Fruit fly (Drosophila melanogaster) whole organism, embryonic: ENCODE measurements around the gene CG10063.
A peak's percentile ranks its signal among the peaks of the same experiment; 100 is the strongest.

Experiments
- B-H2 ChIP-seq: fragments of 200-800 bp; sonication (Bioruptor generic); optimal IDR thresholded peaks from 2 replicates; lab custom pipeline; 2018; ENCODE audit warnings: missing biosample characterization, mild to moderate bottlenecking, missing genetic modification characterization
- CG1024 ChIP-seq: fragments of 200-800 bp; sonication (Bioruptor generic); IDR thresholded peaks from 2 replicates; pipeline ENCODE4 v1.3.6; 2022; ENCODE audit warnings: missing biosample characterization, missing genetic modification characterization
- CG11247 ChIP-seq: fragments of 200-800 bp; sonication (Bioruptor generic); IDR thresholded peaks from 2 replicates; pipeline ENCODE4 v1.3.6; 2022; ENCODE audit warnings: missing biosample characterization, missing genetic modification characterization
- CG11696 ChIP-seq: fragments of 200-800 bp; sonication (Bioruptor generic); IDR thresholded peaks from 2 replicates; pipeline ENCODE4 v1.3.6; 2022; ENCODE audit warnings: missing biosample characterization, missing genetic modification characterization
- CG15011 ChIP-seq: fragments of 200-800 bp; sonication (Bioruptor generic); optimal IDR thresholded peaks from 3 replicates; lab custom pipeline; 2018; ENCODE audit warnings: missing biosample characterization, mild to moderate bottlenecking, missing genetic modification characterization
- CG15479 ChIP-seq: fragments of 200-800 bp; sonication (Bioruptor generic); optimal IDR thresholded peaks from 3 replicates; lab custom pipeline; 2019; ENCODE audit warnings: missing biosample characterization, mild to moderate bottlenecking, missing genetic modification characterization, moderate library complexity
- CG15696 ChIP-seq: fragments of 200-800 bp; sonication (Bioruptor generic); optimal IDR thresholded peaks from 2 replicates; lab custom pipeline; 2019; ENCODE audit warnings: missing biosample characterization, mild to moderate bottlenecking, missing genetic modification characterization, moderate library complexity
- CG17359 ChIP-seq: fragments of 200-800 bp; sonication (Bioruptor generic); optimal IDR thresholded peaks from 3 replicates; lab custom pipeline; 2018; ENCODE audit warnings: missing biosample characterization, mild to moderate bottlenecking, missing genetic modification characterization, moderate library complexity
- CG17361 ChIP-seq: fragments of 200-800 bp; sonication (Bioruptor generic); IDR thresholded peaks from 3 replicates; pipeline ENCODE4 v1.3.6; 2022; ENCODE audit warnings: missing biosample characterization, missing genetic modification characterization
- CG18262 ChIP-seq: fragments of 200-800 bp; optimal IDR thresholded peaks from 3 replicates; lab custom pipeline; 2019; ENCODE audit warnings: missing biosample characterization, mild to moderate bottlenecking, missing genetic modification characterization, moderate library complexity
- CG2199 ChIP-seq: fragments of 200-800 bp; sonication (Bioruptor generic); IDR thresholded peaks from 3 replicates; pipeline ENCODE4 v1.3.6; 2022; ENCODE audit warnings: missing biosample characterization, missing genetic modification characterization
- CG2712 ChIP-seq: fragments of 200-800 bp; optimal IDR thresholded peaks from 3 replicates; lab custom pipeline; 2019; ENCODE audit warnings: missing biosample characterization, mild to moderate bottlenecking, missing genetic modification characterization, moderate library complexity
- CG31388 ChIP-seq: fragments of 200-800 bp; sonication (Bioruptor generic); optimal IDR thresholded peaks from 2 replicates; lab custom pipeline; 2016; ENCODE audit warnings: missing biosample characterization, missing genetic modification characterization
- CG4424 ChIP-seq: fragments of 200-800 bp; sonication (Bioruptor generic); optimal IDR thresholded peaks from 3 replicates; lab custom pipeline; 2016; ENCODE audit warnings: missing biosample characterization, missing genetic modification characterization
- CG7357 ChIP-seq: fragments of 200-800 bp; sonication (Bioruptor generic); IDR thresholded peaks from 3 replicates; pipeline ENCODE4 v1.3.6; 2022; ENCODE audit warnings: missing biosample characterization, missing genetic modification characterization
- CG8290 ChIP-seq, 3 experiments: fragments of 200-800 bp; sonication (Bioruptor generic); optimal IDR thresholded peaks; 2 replicates each; lab custom pipeline; 2016 to 2019; ENCODE audit warnings: missing biosample characterization in 3 of 3, missing genetic modification characterization in 3 of 3, mild to moderate bottlenecking in 2 of 3, moderate library complexity in 1 of 3
- CG8359 ChIP-seq: fragments of 200-800 bp; sonication (Bioruptor generic); optimal IDR thresholded peaks from 2 replicates; lab custom pipeline; 2017; ENCODE audit warnings: missing biosample characterization, mild to moderate bottlenecking, missing genetic modification characterization, borderline replicate concordance
- Eip74EF ChIP-seq, 2 experiments: fragments of 200-800 bp in 1 of 2; fragments of >200 bp in 1 of 2; sonication (Bioruptor generic) in 1 of 2; optimal IDR thresholded peaks; 2 replicates each; lab custom pipeline; 2017 to 2019; ENCODE audit warnings: missing biosample characterization in 2 of 2, missing genetic modification characterization in 2 of 2, mild to moderate bottlenecking in 1 of 2, moderate library complexity in 1 of 2
- HmgZ ChIP-seq: fragments of 200-800 bp; sonication (Bioruptor generic); optimal IDR thresholded peaks from 2 replicates; lab custom pipeline; 2018; ENCODE audit warnings: missing biosample characterization, mild to moderate bottlenecking, missing genetic modification characterization
- Hr51 ChIP-seq, 2 experiments: fragments of 200-800 bp; sonication (Bioruptor generic); optimal IDR thresholded peaks; 2 replicates in 1 of 2; 3 replicates in 1 of 2; lab custom pipeline; 2016 to 2018; ENCODE audit warnings: missing biosample characterization in 2 of 2, missing genetic modification characterization in 2 of 2, mild to moderate bottlenecking in 1 of 2, moderate library complexity in 1 of 2
- MBD-R2 ChIP-seq: fragments of 200-800 bp; sonication (Bioruptor generic); IDR thresholded peaks from 2 replicates; pipeline ENCODE4 v1.3.6; 2022; ENCODE audit warnings: missing biosample characterization, missing genetic modification characterization
- Meics ChIP-seq: fragments of 200-800 bp; sonication (Bioruptor generic); optimal IDR thresholded peaks from 2 replicates; lab custom pipeline; 2017; ENCODE audit warnings: missing biosample characterization, mild to moderate bottlenecking, missing genetic modification characterization
- Optix ChIP-seq: fragments of 200-800 bp; sonication (Bioruptor generic); IDR thresholded peaks from 3 replicates; pipeline ENCODE4 v1.3.6; 2022; ENCODE audit warnings: missing biosample characterization, missing genetic modification characterization
- Rfx ChIP-seq: fragments of 200-800 bp; sonication (Bioruptor generic); IDR thresholded peaks from 2 replicates; pipeline ENCODE4 v1.3.6; 2022; ENCODE audit warnings: missing biosample characterization, missing genetic modification characterization
- Sox100B ChIP-seq: fragments of 200-800 bp; sonication (Bioruptor generic); optimal IDR thresholded peaks from 3 replicates; lab custom pipeline; 2018; ENCODE audit warnings: missing biosample characterization, mild to moderate bottlenecking, missing genetic modification characterization
- Sox102F ChIP-seq: fragments of 200-800 bp; sonication (Bioruptor generic); optimal IDR thresholded peaks from 2 replicates; lab custom pipeline; 2018; ENCODE audit warnings: missing biosample characterization, mild to moderate bottlenecking, missing genetic modification characterization, moderate library complexity
- YL-1 ChIP-seq: fragments of 200-800 bp; sonication (Bioruptor generic); optimal IDR thresholded peaks from 3 replicates; lab custom pipeline; 2017; ENCODE audit warnings: missing biosample characterization, mild to moderate bottlenecking, missing genetic modification characterization
- abd-A ChIP-seq: fragments of 200-800 bp; sonication (Bioruptor generic); optimal IDR thresholded peaks from 3 replicates; lab custom pipeline; 2019; ENCODE audit warnings: missing biosample characterization, mild to moderate bottlenecking, missing genetic modification characterization, moderate library complexity
- ase ChIP-seq: fragments of 200-800 bp; sonication (Bioruptor generic); IDR thresholded peaks from 3 replicates; pipeline ENCODE4 v1.3.6; 2022; ENCODE audit warnings: missing biosample characterization, missing genetic modification characterization
- bab2 ChIP-seq: fragments of 200-800 bp; sonication (Bioruptor generic); optimal IDR thresholded peaks from 2 replicates; lab custom pipeline; 2016; ENCODE audit warnings: missing biosample characterization, missing genetic modification characterization
- bbx ChIP-seq: fragments of 200-800 bp; sonication (Bioruptor generic); IDR thresholded peaks from 2 replicates; pipeline ENCODE4 v1.3.6; 2022; ENCODE audit warnings: missing biosample characterization, missing genetic modification characterization; ENCODE audit not compliant: partially characterized antibody
- bsh ChIP-seq, 2 experiments: fragments of 200-800 bp; sonication (Bioruptor generic); optimal IDR thresholded peaks; 2 replicates each; lab custom pipeline; 2017 to 2018; ENCODE audit warnings: mild to moderate bottlenecking in 2 of 2, missing biosample characterization in 2 of 2, missing genetic modification characterization in 2 of 2, moderate library complexity in 1 of 2
- dmrt99B ChIP-seq: fragments of 200-800 bp; sonication (Bioruptor generic); optimal IDR thresholded peaks from 2 replicates; lab custom pipeline; 2018; ENCODE audit warnings: missing biosample characterization, mild to moderate bottlenecking, missing genetic modification characterization, moderate library complexity
- emc ChIP-seq: fragments of 200-800 bp; sonication (Bioruptor generic); optimal IDR thresholded peaks from 2 replicates; lab custom pipeline; 2016; ENCODE audit warnings: missing biosample characterization, missing genetic modification characterization
- fd3F ChIP-seq: fragments of 200-800 bp; sonication (Bioruptor generic); optimal IDR thresholded peaks from 2 replicates; lab custom pipeline; 2018; ENCODE audit warnings: missing biosample characterization, mild to moderate bottlenecking, missing genetic modification characterization, moderate library complexity
- gro ChIP-seq: fragments of 200-800 bp; sonication (Bioruptor generic); optimal IDR thresholded peaks from 2 replicates; lab custom pipeline; 2016; ENCODE audit warnings: missing biosample characterization, missing genetic modification characterization
- jigr1 ChIP-seq: fragments of 200-800 bp; sonication (Bioruptor generic); IDR thresholded peaks from 3 replicates; pipeline ENCODE4 v1.3.6; 2022; ENCODE audit warnings: missing biosample characterization, missing genetic modification characterization
- lab ChIP-seq: fragments of 200-800 bp; sonication (Bioruptor generic); optimal IDR thresholded peaks from 3 replicates; lab custom pipeline; 2017; ENCODE audit warnings: missing biosample characterization, missing genetic modification characterization, mild to moderate bottlenecking, moderate library complexity, missing genetic modification reagents
- lbe ChIP-seq: fragments of 200-800 bp; sonication (Bioruptor generic); optimal IDR thresholded peaks from 2 replicates; lab custom pipeline; 2016; ENCODE audit warnings: missing biosample characterization, mild to moderate bottlenecking, missing genetic modification characterization
- lmd ChIP-seq: fragments of 200-800 bp; sonication (Bioruptor generic); IDR thresholded peaks from 2 replicates; pipeline ENCODE4 v1.3.6; 2022; ENCODE audit warnings: missing biosample characterization, missing genetic modification characterization
- mam ChIP-seq: fragments of 200-800 bp; sonication (Bioruptor generic); optimal IDR thresholded peaks from 3 replicates; lab custom pipeline; 2016; ENCODE audit warnings: missing biosample characterization, missing genetic modification characterization
- onecut ChIP-seq: fragments of 200-800 bp; sonication (Bioruptor generic); IDR thresholded peaks from 2 replicates; pipeline ENCODE4 v1.3.6; 2022; ENCODE audit warnings: missing biosample characterization, missing genetic modification characterization
- phol ChIP-seq: fragments of 200-800 bp; sonication (Bioruptor generic); optimal IDR thresholded peaks from 3 replicates; lab custom pipeline; 2018; ENCODE audit warnings: missing biosample characterization, mild to moderate bottlenecking, missing genetic modification characterization, moderate library complexity
- pnt ChIP-seq: fragments of 200-800 bp; sonication (Bioruptor generic); optimal IDR thresholded peaks from 3 replicates; lab custom pipeline; 2016; ENCODE audit warnings: missing biosample characterization, missing genetic modification characterization
- pros ChIP-seq: fragments of 200-800 bp; sonication (Bioruptor generic); optimal IDR thresholded peaks from 3 replicates; lab custom pipeline; 2019; ENCODE audit warnings: missing biosample characterization, mild to moderate bottlenecking, missing genetic modification characterization, moderate library complexity
- seq ChIP-seq: fragments of 200-800 bp; sonication (Bioruptor generic); IDR thresholded peaks from 2 replicates; pipeline ENCODE4 v1.3.6; 2022; ENCODE audit warnings: missing biosample characterization, missing genetic modification characterization
- shn ChIP-seq: fragments of 200-800 bp; sonication (Bioruptor generic); optimal IDR thresholded peaks from 3 replicates; lab custom pipeline; 2016; ENCODE audit warnings: missing biosample characterization, missing genetic modification characterization
- so ChIP-seq: fragments of 200-800 bp; sonication (Bioruptor generic); IDR thresholded peaks from 3 replicates; pipeline ENCODE4 v1.3.6; 2022; ENCODE audit warnings: missing biosample characterization, missing genetic modification characterization
- unpg ChIP-seq: fragments of 200-800 bp; sonication (Bioruptor generic); optimal IDR thresholded peaks from 3 replicates; lab custom pipeline; 2018; ENCODE audit warnings: missing biosample characterization, mild to moderate bottlenecking, missing genetic modification characterization, moderate library complexity
- z ChIP-seq: fragments of 200-800 bp; sonication (Bioruptor generic); IDR thresholded peaks from 3 replicates; pipeline ENCODE4 v1.3.6; 2022; ENCODE audit warnings: missing biosample characterization, missing genetic modification characterization

The CG10063 gene

DNA sequence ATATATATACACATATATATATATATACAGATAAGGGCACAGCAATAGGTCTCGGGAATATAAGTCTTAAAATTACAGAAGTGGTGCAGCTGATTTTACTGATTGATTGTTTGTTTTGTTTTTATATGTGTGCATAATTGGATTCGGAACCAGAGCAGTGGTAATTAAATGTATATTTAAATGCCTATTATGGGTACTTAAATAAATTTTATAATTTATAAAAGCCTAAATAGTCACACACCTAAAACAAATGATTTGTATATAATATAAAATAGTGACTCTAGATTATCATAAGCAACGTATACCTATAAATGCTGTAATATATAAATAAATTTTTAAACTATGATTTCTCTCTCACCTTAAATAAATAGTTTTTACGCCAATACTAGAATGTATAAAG lies 37.1 kb upstream of the CG10063 start:
- TF ChIP-seq CG11696 (GFP tag; lab: Robert Waterston, UW) (0 out of 2 replicates have a peak, but pooled peaks have one; percentile 32), seq (GFP tag; lab: Robert Waterston, UW) (no peak), unpg (GFP tag; lab: Kevin White, UChicago) (no peak), phol (tag; lab: Kevin White, UChicago) (peak; percentile 51), pros (no peak), onecut (no peak), lbe (GFP tag; lab: Kevin White, UChicago) (no peak), dmrt99B (peak; percentile 54), Optix (GFP tag; lab: Robert Waterston, UW) (no peak), MBD-R2 (GFP tag; lab: Robert Waterston, UW) (no peak), CG15479 (GFP tag; lab: Kevin White, UChicago) (no peak), jigr1 (GFP tag; lab: Robert Waterston, UW) (no peak), YL-1 (GFP tag; lab: Kevin White, UChicago) (no peak), abd-A (tag; lab: Kevin White, UChicago) (no peak), Meics (peak; percentile 5), emc (GFP tag; lab: Kevin White, UChicago) (no peak), CG2199 (GFP tag; lab: Robert Waterston, UW) (no peak), gro (GFP tag; lab: Kevin White, UChicago) (no peak), so (no peak), CG8290 (GFP tag; optimal IDR thresholded peaks at IDR 0.05; lab: Kevin White, UChicago) (no peak), CG8290 (tag; optimal IDR thresholded peaks at IDR 0.05; lab: Kevin White, UChicago) (no peak), bsh (GFP tag; optimal IDR thresholded peaks at IDR 0.05; lab: Kevin White, UChicago) (peak in 1 of 2 experiments; percentile 4), CG15011 (GFP tag; lab: Kevin White, UChicago) (no peak), ase (GFP tag; lab: Robert Waterston, UW) (no peak), CG1024 (GFP tag; lab: Robert Waterston, UW) (no peak), CG7357 (GFP tag; lab: Robert Waterston, UW) (no peak), fd3F (GFP tag; lab: Kevin White, UChicago) (no peak), CG17361 (GFP tag; lab: Robert Waterston, UW) (peak; percentile 77; the same call in 2 of the 3 replicates), Hr51 (GFP tag; optimal IDR thresholded peaks at IDR 0.05; lab: Kevin White, UChicago) (peak in 1 of 2 experiments; percentile 21), lmd (no peak), mam (GFP tag; lab: Kevin White, UChicago) (no peak), CG8359 (GFP tag; lab: Kevin White, UChicago) (no peak), bab2 (GFP tag; lab: Kevin White, UChicago) (no peak), Sox102F (GFP tag; lab: Kevin White, UChicago) (peak; percentile 30), CG17359 (tag; lab: Kevin White, UChicago) (peak; percentile 29), CG2712 (tag; lab: Kevin White, UChicago) (peak; percentile 22), B-H2 (GFP tag; lab: Kevin White, UChicago) (no peak), CG11247 (GFP tag; lab: Robert Waterston, UW) (no peak), CG15696 (tag; lab: Kevin White, UChicago) (no peak), CG18262 (peak; percentile 68), CG4424 (GFP tag; lab: Kevin White, UChicago) (peak; percentile 6), shn (GFP tag; lab: Kevin White, UChicago) (no peak), Eip74EF (GFP tag; optimal IDR thresholded peaks at IDR 0.05; lab: Kevin White, UChicago) (no peak), lab (peak; percentile 17), bbx (GFP tag; lab: Robert Waterston, UW) (no peak), pnt (GFP tag; lab: Kevin White, UChicago) (no peak), HmgZ (tag; lab: Kevin White, UChicago) (no peak), Rfx (GFP tag; lab: Robert Waterston, UW) (no peak), z (no peak), Sox100B (GFP tag; lab: Kevin White, UChicago) (peak; percentile 62), CG31388 (GFP tag; lab: Kevin White, UChicago) (no peak)
